Fruit fly (Drosophila melanogaster): Measurements from ENCODE around the gene Smyd3.

Gene Smyd3

dm6 chrX:2624525-2625006 lies 15.9 kb upstream of the Smyd3 start, which contains the start of the genes brv3 and Pi4KIIIalpha (continued):
- TF ChIP-seq CG14710 (tag; optimal IDR thresholded peaks at IDR 0.05), result peak; percentile 32
- no peak for TF ChIP-seq CG4854 (GFP tag; optimal IDR thresholded peaks at IDR 0.05)
- no peak for TF ChIP-seq dmrt11E (tag; optimal IDR thresholded peaks at IDR 0.05)
- no peak for TF ChIP-seq Optix (GFP tag; IDR thresholded peaks at IDR 0.05)
- TF ChIP-seq chn (GFP tag; optimal IDR thresholded peaks at IDR 0.05), result no peak
- TF ChIP-seq sens (GFP tag), result no peak
- TF ChIP-seq ERR (GFP tag; optimal IDR thresholded peaks at IDR 0.05), result no peak
- TF ChIP-seq Hr3 (GFP tag; optimal IDR thresholded peaks at IDR 0.05), result no peak
- TF ChIP-seq Hr51 (GFP tag; optimal IDR thresholded peaks at IDR 0.05), result no peak
- no peak for TF ChIP-seq ap (GFP tag; IDR thresholded peaks at IDR 0.05)
- TF ChIP-seq Atf-2 (GFP tag; optimal IDR thresholded peaks at IDR 0.05), result no peak
- no peak for TF ChIP-seq CG4328 (GFP tag; optimal IDR thresholded peaks at IDR 0.05)
- TF ChIP-seq yki (optimal IDR thresholded peaks at IDR 0.05), result no peak
- no peak for TF ChIP-seq zen (tag; optimal IDR thresholded peaks at IDR 0.05)
- no peak for TF ChIP-seq tap (tag; optimal IDR thresholded peaks at IDR 0.05)
- TF ChIP-seq Fer3 (tag; optimal IDR thresholded peaks at IDR 0.05), result no peak
- TF ChIP-seq otp (GFP tag; IDR thresholded peaks at IDR 0.05), result no peak
- no peak for TF ChIP-seq CG17912 (GFP tag; optimal IDR thresholded peaks at IDR 0.05)
- no peak for TF ChIP-seq CG15269 (tag; optimal IDR thresholded peaks at IDR 0.05)
- TF ChIP-seq Jarid2 (GFP tag; optimal IDR thresholded peaks at IDR 0.05), result no peak
- peak; percentile 89 for TF ChIP-seq gfzf (GFP tag; optimal IDR thresholded peaks at IDR 0.05)
- TF ChIP-seq CG11085 (GFP tag; IDR thresholded peaks at IDR 0.05), result no peak
- peak; percentile 49 for TF ChIP-seq Sin3A (optimal IDR thresholded peaks at IDR 0.05)
- TF ChIP-seq CG11093 (GFP tag; IDR thresholded peaks at IDR 0.05), result no peak
- peak; percentile 71 for TF ChIP-seq Dp (GFP tag; optimal IDR thresholded peaks at IDR 0.05)
- no peak; the same call in 2 of the 3 replicates for TF ChIP-seq CG34224 (GFP tag; IDR thresholded peaks at IDR 0.05; ENCODE audit: partially characterized antibody)
- TF ChIP-seq ro (GFP tag; IDR thresholded peaks at IDR 0.05), result no peak
- TF ChIP-seq tx (GFP tag; optimal IDR thresholded peaks at IDR 0.05), result no peak
- TF ChIP-seq dpn (GFP tag; optimal IDR thresholded peaks at IDR 0.05), result no peak
- peak; percentile 22 for TF ChIP-seq CG17186 (GFP tag; optimal IDR thresholded peaks at IDR 0.05)
- TF ChIP-seq schlank (tag; optimal IDR thresholded peaks at IDR 0.05), result no peak
- TF ChIP-seq CG18011 (GFP tag; optimal IDR thresholded peaks at IDR 0.05), result no peak
- no peak for TF ChIP-seq dimm (GFP tag; IDR thresholded peaks at IDR 0.05)
- TF ChIP-seq BEAF-32 (GFP tag; optimal IDR thresholded peaks at IDR 0.05), result peak; percentile 53
- TF ChIP-seq Dip3 (GFP tag; optimal IDR thresholded peaks at IDR 0.05), result no peak
- no peak for TF ChIP-seq CG2678 (tag; optimal IDR thresholded peaks at IDR 0.05)
- no peak for TF ChIP-seq HmgD (GFP tag; optimal IDR thresholded peaks at IDR 0.05)
- TF ChIP-seq CG11723 (GFP tag; optimal IDR thresholded peaks at IDR 0.05), result no peak
- TF ChIP-seq CG12104 (GFP tag; optimal IDR thresholded peaks at IDR 0.05), result no peak
- peak; percentile 85 for TF ChIP-seq CG3995 (GFP tag; optimal IDR thresholded peaks at IDR 0.05)
- no peak for TF ChIP-seq caup (GFP tag; optimal IDR thresholded peaks at IDR 0.05; ENCODE audit: severe bottlenecking)
- TF ChIP-seq CG4424 (GFP tag; optimal IDR thresholded peaks at IDR 0.05), result no peak
- TF ChIP-seq CG2712 (tag; optimal IDR thresholded peaks at IDR 0.05), result no peak
- no peak for TF ChIP-seq Abd-B (GFP tag; optimal IDR thresholded peaks at IDR 0.05)
- no peak for TF ChIP-seq wek (GFP tag; optimal IDR thresholded peaks at IDR 0.05)
- no peak for TF ChIP-seq Neu2 (GFP tag; optimal IDR thresholded peaks at IDR 0.05; ENCODE audit: borderline replicate concordance)
- no peak for TF ChIP-seq CG14050 (GFP tag; IDR thresholded peaks at IDR 0.05)
- TF ChIP-seq CG8388 (GFP tag; optimal IDR thresholded peaks at IDR 0.05), result no peak
- TF ChIP-seq Fer1 (GFP tag; optimal IDR thresholded peaks at IDR 0.05), result no peak
- no peak for TF ChIP-seq stwl (tag; optimal IDR thresholded peaks at IDR 0.05)
- TF ChIP-seq Xrp1 (GFP tag; IDR thresholded peaks at IDR 0.05), result no peak
- no peak for TF ChIP-seq fd64A (GFP tag; optimal IDR thresholded peaks at IDR 0.05)
